Worm (Caenorhabditis elegans) whole organism, mixed stage, embryonic: ENCODE results near the gene C47E12.10.

ENCODE experiments used
- M03D4.4 ChIP-seq: sonication (generic microtip); optimal IDR thresholded peaks from 2 replicates; lab custom pipeline; 2017; ENCODE audit warnings: mild to moderate bottlenecking, missing genetic modification characterization, missing compliant biosample characterization
- bed-3 ChIP-seq: fragments of 200-800 bp; sonication (Bioruptor generic); optimal IDR thresholded peaks from 3 replicates; lab custom pipeline; 2018; ENCODE audit warnings: mild to moderate bottlenecking, missing genetic modification characterization, moderate library complexity, missing compliant biosample characterization
- blmp-1 ChIP-seq: fragments of 150-350 bp; optimal IDR thresholded peaks from 2 replicates; lab custom pipeline; 2014; ENCODE audit warnings: missing biosample characterization, missing genetic modification characterization
- ceh-39 ChIP-seq: fragments of 150-350 bp; optimal IDR thresholded peaks from 2 replicates; lab custom pipeline; 2014; ENCODE audit warnings: missing biosample characterization, missing genetic modification characterization
- ceh-43 ChIP-seq: fragments of 200-800 bp; sonication (Bioruptor generic); optimal IDR thresholded peaks from 2 replicates; lab custom pipeline; 2018; ENCODE audit warnings: mild to moderate bottlenecking, missing genetic modification characterization, moderate library complexity, missing compliant biosample characterization
- ceh-83 ChIP-seq: fragments of 200-800 bp; sonication (Bioruptor generic); optimal IDR thresholded peaks from 2 replicates; lab custom pipeline; 2018; ENCODE audit warnings: mild to moderate bottlenecking, missing genetic modification characterization, missing compliant biosample characterization
- ces-1 ChIP-seq: fragments of 150-350 bp; optimal IDR thresholded peaks from 2 replicates; lab custom pipeline; 2014; ENCODE audit warnings: missing biosample characterization, missing genetic modification reagents, missing genetic modification characterization
- cnd-1 ChIP-seq: fragments of 200-800 bp; sonication (Bioruptor generic); optimal IDR thresholded peaks from 2 replicates; lab custom pipeline; 2018; ENCODE audit warnings: mild to moderate bottlenecking, missing genetic modification characterization, missing compliant biosample characterization
- drap-1 ChIP-seq: fragments of 200-800 bp; sonication (Bioruptor generic); optimal IDR thresholded peaks from 3 replicates; lab custom pipeline; 2018; ENCODE audit warnings: mild to moderate bottlenecking, missing genetic modification characterization, missing compliant biosample characterization
- elt-1 ChIP-seq: sonication (generic microtip); optimal IDR thresholded peaks from 2 replicates; lab custom pipeline; 2017; ENCODE audit warnings: missing genetic modification characterization, mild to moderate bottlenecking, missing compliant biosample characterization, antibody characterized with exemption, moderate library complexity, borderline replicate concordance; ENCODE audit not compliant: insufficient read depth
- ham-2 ChIP-seq: fragments of 200-800 bp; sonication (Bioruptor generic); optimal IDR thresholded peaks from 2 replicates; lab custom pipeline; 2018; ENCODE audit warnings: mild to moderate bottlenecking, missing genetic modification characterization, missing compliant biosample characterization
- hlh-1 ChIP-seq: fragments of 150-350 bp; optimal IDR thresholded peaks from 2 replicates; lab custom pipeline; 2014; ENCODE audit warnings: missing biosample characterization, missing genetic modification reagents, missing genetic modification characterization
- lin-32 ChIP-seq: fragments of 200-800 bp; sonication (Bioruptor generic); optimal IDR thresholded peaks from 2 replicates; lab custom pipeline; 2018; ENCODE audit warnings: mild to moderate bottlenecking, missing genetic modification characterization, missing compliant biosample characterization
- mab-5 ChIP-seq: fragments of 150-350 bp; optimal IDR thresholded peaks from 2 replicates; lab custom pipeline; 2014; ENCODE audit warnings: missing biosample characterization, missing genetic modification characterization
- mls-2 ChIP-seq: sonication (generic microtip); optimal IDR thresholded peaks from 2 replicates; lab custom pipeline; 2016; ENCODE audit warnings: mild to moderate bottlenecking, missing genetic modification characterization, moderate library complexity, missing compliant biosample characterization
- nhr-2 ChIP-seq: fragments of 150-350 bp; optimal IDR thresholded peaks from 2 replicates; lab custom pipeline; 2014; ENCODE audit warnings: missing biosample characterization, missing genetic modification characterization
- nhr-28 ChIP-seq: fragments of 150-350 bp; optimal IDR thresholded peaks from 2 replicates; lab custom pipeline; 2014; ENCODE audit warnings: missing biosample characterization, missing genetic modification characterization
- nhr-76 ChIP-seq: sonication (generic microtip); optimal IDR thresholded peaks from 2 replicates; lab custom pipeline; 2017; ENCODE audit warnings: missing biosample characterization, missing genetic modification characterization
- pha-4 ChIP-seq: fragments of 150-350 bp; optimal IDR thresholded peaks from 2 replicates; lab custom pipeline; 2018; ENCODE audit warnings: missing biosample characterization, missing genetic modification reagents, missing genetic modification characterization
- sem-2 ChIP-seq: fragments of 200-800 bp; sonication (Bioruptor generic); optimal IDR thresholded peaks from 2 replicates; lab custom pipeline; 2018; ENCODE audit warnings: mild to moderate bottlenecking, missing genetic modification characterization, missing compliant biosample characterization
- sptf-1 ChIP-seq: sonication (generic microtip); optimal IDR thresholded peaks from 2 replicates; lab custom pipeline; 2017; ENCODE audit warnings: mild to moderate bottlenecking, missing genetic modification characterization, moderate library complexity, missing compliant biosample characterization
- tbx-8 ChIP-seq: fragments of 200-800 bp; sonication (Bioruptor generic); optimal IDR thresholded peaks from 2 replicates; lab custom pipeline; 2018; ENCODE audit warnings: mild to moderate bottlenecking, missing genetic modification characterization, moderate library complexity, missing compliant biosample characterization
- unc-39 ChIP-seq: fragments of 150-350 bp; optimal IDR thresholded peaks from 2 replicates; lab custom pipeline; 2014; ENCODE audit warnings: missing biosample characterization, missing genetic modification characterization
- zip-8 ChIP-seq: fragments of 150-350 bp; optimal IDR thresholded peaks from 2 replicates; lab custom pipeline; 2014; ENCODE audit warnings: missing biosample characterization, missing genetic modification characterization
- ztf-11 ChIP-seq: fragments of 150-350 bp; optimal IDR thresholded peaks from 2 replicates; lab custom pipeline; 2014; ENCODE audit warnings: missing biosample characterization, missing genetic modification characterization

Gene C47E12.10

ce11 chrIV:10009536-10009935 is 36.9 kb downstream of the C47E12.10 start, which contains the start of gene magu-4:
Gene magu-4 (plus strand): TSS chrIV:10009753.
- no peak for TF ChIP-seq mab-5 (tag; lab: Kevin White, UChicago)
- TF ChIP-seq nhr-76 (tag; lab: Kevin White, UChicago): no peak
- no peak for TF ChIP-seq zip-8 (tag; lab: Kevin White, UChicago)
- TF ChIP-seq tbx-8 (GFP tag; lab: Kevin White, UChicago): no peak
- no peak for TF ChIP-seq ces-1 (GFP tag; lab: Kevin White, UChicago)
- TF ChIP-seq M03D4.4 (tag; lab: Kevin White, UChicago): no peak

- TF ChIP-seq nhr-76 (tag; lab: Kevin White, UChicago) (no peak), unc-39 (tag; lab: Kevin White, UChicago) (no peak), sem-2 (GFP tag; lab: Kevin White, UChicago) (no peak), mab-5 (tag; lab: Kevin White, UChicago) (no peak), elt-1 (no peak), tbx-8 (GFP tag; lab: Kevin White, UChicago) (no peak), sptf-1 (tag; lab: Kevin White, UChicago) (no peak), zip-8 (tag; lab: Kevin White, UChicago) (no peak), blmp-1 (tag; lab: Kevin White, UChicago) (no peak), hlh-1 (tag; lab: Kevin White, UChicago) (no peak), ztf-11 (tag; lab: Kevin White, UChicago) (no peak), ham-2 (no peak), ceh-83 (GFP tag; lab: Kevin White, UChicago) (no peak), cnd-1 (tag; lab: Kevin White, UChicago) (no peak), pha-4 (tag; lab: Kevin White, UChicago) (no peak), ceh-43 (GFP tag; lab: Kevin White, UChicago) (no peak), M03D4.4 (tag; lab: Kevin White, UChicago) (no peak)
- TF ChIP-seq, all 35 proteins: peak for 0
Observed at ce11 chrIV:10016977-10017376, 44.4 kb downstream of the C47E12.10 start, which contains the start of gene ent-7. Gene ent-7 (plus strand): TSS chrIV:10017277.

ce11 chrIV:10017633-10018032 is 45.0 kb downstream of the C47E12.10 start, which contains the start of gene F44D12.2:
Gene F44D12.2 (minus strand): TSS chrIV:10017733.
- TF ChIP-seq nhr-76 (tag; lab: Kevin White, UChicago) (no peak), elt-1 (no peak), hlh-1 (tag; lab: Kevin White, UChicago) (no peak), mls-2 (no peak), bed-3 (GFP tag; lab: Kevin White, UChicago) (no peak)

ce11 chrIV:10021283-10021682 is 48.7 kb downstream of the C47E12.10 start, which contains the start of gene F44D12.19:
Gene F44D12.19 (plus strand): TSS chrIV:10021583.
- TF ChIP-seq ceh-39 (no peak), bed-3 (GFP tag; lab: Kevin White, UChicago) (no peak), M03D4.4 (tag; lab: Kevin White, UChicago) (no peak), ham-2 (no peak), ceh-43 (GFP tag; lab: Kevin White, UChicago) (no peak), drap-1 (no peak), ceh-83 (GFP tag; lab: Kevin White, UChicago) (no peak)

- TF ChIP-seq nhr-76 (tag; lab: Kevin White, UChicago) (no peak), nhr-2 (tag; lab: Kevin White, UChicago) (no peak), tbx-8 (GFP tag; lab: Kevin White, UChicago) (no peak), mls-2 (no peak), nhr-28 (tag; lab: Kevin White, UChicago) (no peak), ces-1 (GFP tag; lab: Kevin White, UChicago) (no peak), blmp-1 (tag; lab: Kevin White, UChicago) (no peak), lin-32 (GFP tag; lab: Kevin White, UChicago) (no peak), drap-1 (no peak), unc-39 (tag; lab: Kevin White, UChicago) (no peak)
- TF ChIP-seq, all 35 proteins: peak for 0
Observed at ce11 chrIV:10022991-10023390, 50.4 kb downstream of the C47E12.10 start, which contains the start of gene F44D12.8. Gene F44D12.8 (plus strand): TSS chrIV:10023291.
